Fruit fly (Drosophila melanogaster): ENCODE measurements around the gene CG9948.

The CG9948 gene

dm6 chr3L:6919213-6919612, 36.6 kb upstream of the CG9948 start:
- TF ChIP-seq CG10631 (GFP tag; optimal IDR thresholded peaks at IDR 0.05) (no peak), CG6276 (GFP tag; optimal IDR thresholded peaks at IDR 0.05) (no peak), fd85E (GFP tag; optimal IDR thresholded peaks at IDR 0.05) (no peak), CG8319 (GFP tag; optimal IDR thresholded peaks at IDR 0.05) (no peak), cyc (GFP tag; optimal IDR thresholded peaks at IDR 0.05) (no peak), Met (GFP tag; optimal IDR thresholded peaks at IDR 0.05) (no peak), Lpt (GFP tag; optimal IDR thresholded peaks at IDR 0.05) (no peak), Hr4 (GFP tag; optimal IDR thresholded peaks at IDR 0.05) (no peak), lz (GFP tag; optimal IDR thresholded peaks at IDR 0.05) (no peak), fd59A (GFP tag; optimal IDR thresholded peaks at IDR 0.05) (no peak), net (GFP tag; optimal IDR thresholded peaks at IDR 0.05) (no peak), CG1621 (tag; optimal IDR thresholded peaks at IDR 0.05) (no peak), eg (GFP tag; IDR thresholded peaks at IDR 0.05) (no peak), vri (GFP tag; optimal IDR thresholded peaks at IDR 0.05) (no peak), Hr38 (GFP tag; optimal IDR thresholded peaks at IDR 0.05) (no peak), dac (GFP tag; optimal IDR thresholded peaks at IDR 0.05) (no peak), CG8632 (GFP tag; optimal IDR thresholded peaks at IDR 0.05) (no peak), CG16779 (tag; optimal IDR thresholded peaks at IDR 0.05) (no peak)

dm6 chr3L:6925843-6926242, 29.9 kb upstream of the CG9948 start:
- TF ChIP-seq Eip78C (GFP tag) (peak; percentile 48), salr (GFP tag; optimal IDR thresholded peaks at IDR 0.05) (no peak)

dm6 chr3L:6931850-6932249, 23.9 kb upstream of the CG9948 start, which contains the start of gene CG45413:
CG45413 (minus strand) TSS chr3L:6931950.
- TF ChIP-seq lz (GFP tag; optimal IDR thresholded peaks at IDR 0.05) (no peak), CG6276 (GFP tag; optimal IDR thresholded peaks at IDR 0.05) (no peak), Hr39 (GFP tag; optimal IDR thresholded peaks at IDR 0.05) (no peak), CG31627 (GFP tag; optimal IDR thresholded peaks at IDR 0.05) (no peak), CG8319 (GFP tag; optimal IDR thresholded peaks at IDR 0.05) (no peak), Smox (GFP tag; optimal IDR thresholded peaks at IDR 0.05) (no peak), CG3919 (GFP tag; optimal IDR thresholded peaks at IDR 0.05) (no peak), Hr38 (GFP tag; optimal IDR thresholded peaks at IDR 0.05) (no peak), fd85E (GFP tag; optimal IDR thresholded peaks at IDR 0.05) (no peak), CG34406 (GFP tag; optimal IDR thresholded peaks at IDR 0.05) (no peak), CG1621 (tag; optimal IDR thresholded peaks at IDR 0.05) (no peak), Lpt (GFP tag; optimal IDR thresholded peaks at IDR 0.05) (no peak), CG32006 (GFP tag; optimal IDR thresholded peaks at IDR 0.05) (no peak), OdsH (GFP tag; optimal IDR thresholded peaks at IDR 0.05) (no peak), CG10669 (GFP tag; optimal IDR thresholded peaks at IDR 0.05) (no peak), CG6808 (GFP tag; optimal IDR thresholded peaks at IDR 0.05) (no peak), fd59A (GFP tag; optimal IDR thresholded peaks at IDR 0.05) (no peak)

- TF ChIP-seq eg (GFP tag; IDR thresholded peaks at IDR 0.05) (no peak), pdm3 (GFP tag; optimal IDR thresholded peaks at IDR 0.05) (no peak), Met (GFP tag; optimal IDR thresholded peaks at IDR 0.05) (no peak), Sox102F (GFP tag; optimal IDR thresholded peaks at IDR 0.05) (no peak)
Measured at dm6 chr3L:6932626-6933025, 23.2 kb upstream of the CG9948 start, which contains the start of gene CG14820. CG14820 (plus strand) TSS chr3L:6932926.

- no peak for TF ChIP-seq esn (GFP tag; optimal IDR thresholded peaks at IDR 0.05)
- TF ChIP-seq Sox15 (GFP tag; optimal IDR thresholded peaks at IDR 0.05): no peak
- no peak for TF ChIP-seq CG16779 (tag; optimal IDR thresholded peaks at IDR 0.05)
- no peak for TF ChIP-seq CG8632 (GFP tag; optimal IDR thresholded peaks at IDR 0.05)
- peak in 1 of 2 experiments; percentile 39 for TF ChIP-seq ss (GFP tag; optimal IDR thresholded peaks at IDR 0.05)
- no peak for TF ChIP-seq Sox14 (GFP tag; optimal IDR thresholded peaks at IDR 0.05)
- no peak for TF ChIP-seq OdsH (GFP tag; optimal IDR thresholded peaks at IDR 0.05)
- 0 out of 2 replicates have a peak, but pooled peaks have one; percentile 13 for TF ChIP-seq Gug (GFP tag; IDR thresholded peaks at IDR 0.05)
- no peak for TF ChIP-seq achi (GFP tag; optimal IDR thresholded peaks at IDR 0.05)
- TF ChIP-seq eg (GFP tag; IDR thresholded peaks at IDR 0.05): peak; percentile 73
- no peak for TF ChIP-seq Lpt (GFP tag; optimal IDR thresholded peaks at IDR 0.05)
- TF ChIP-seq pdm3 (GFP tag; optimal IDR thresholded peaks at IDR 0.05): no peak
- TF ChIP-seq dac (GFP tag; optimal IDR thresholded peaks at IDR 0.05): no peak
- no peak for TF ChIP-seq dsx (GFP tag; optimal IDR thresholded peaks at IDR 0.05; ENCODE audit: poor library complexity, severe bottlenecking)
- no peak for TF ChIP-seq CG6854 (GFP tag; optimal IDR thresholded peaks at IDR 0.05)
- TF ChIP-seq vri (GFP tag; optimal IDR thresholded peaks at IDR 0.05): no peak
- TF ChIP-seq CG15336 (GFP tag; IDR thresholded peaks at IDR 0.05): no peak
- peak; percentile 63 for TF ChIP-seq CG8119 (GFP tag; IDR thresholded peaks at IDR 0.05)
- TF ChIP-seq CG6808 (GFP tag; optimal IDR thresholded peaks at IDR 0.05): peak; percentile 11
- no peak for TF ChIP-seq Eip93F (GFP tag; optimal IDR thresholded peaks at IDR 0.05)
- TF ChIP-seq acj6 (GFP tag; optimal IDR thresholded peaks at IDR 0.05): no peak
Measured at dm6 chr3L:6934799-6935318, 20.9 kb upstream of the CG9948 start.

All from whole organism, prepupa.